Worm (Caenorhabditis elegans): ENCODE results near the gene agt-2.
A peak's percentile ranks its signal among the peaks of the same experiment; 100 is the strongest.

The agt-2 gene

DNA sequence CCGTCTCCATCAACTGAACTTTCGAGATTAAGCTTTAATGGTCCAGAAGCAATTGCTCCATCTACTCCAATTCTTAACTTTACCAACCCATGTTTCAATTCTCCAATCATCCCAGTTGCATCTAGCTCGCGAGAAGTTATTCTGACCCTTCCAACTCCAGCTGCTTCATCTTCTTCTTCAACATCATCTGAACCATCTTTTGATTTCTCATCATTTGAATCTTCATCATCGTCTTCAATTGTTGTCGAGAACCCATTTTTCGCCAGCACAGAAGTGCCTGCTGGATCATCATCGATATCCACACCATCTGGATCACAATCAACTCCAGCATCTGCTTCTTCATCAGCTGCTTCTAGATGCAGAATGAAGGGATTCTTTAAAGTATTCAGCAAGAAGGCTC lies 34.1 kb downstream of the agt-2 start:
- peak; percentile 2 for TF ChIP-seq elt-2 (tag; optimal IDR thresholded peaks at IDR 0.05)
- no peak for TF ChIP-seq lin-39 (tag; optimal IDR thresholded peaks at IDR 0.05)
- no peak for TF ChIP-seq nhr-12 (tag; optimal IDR thresholded peaks at IDR 0.05)
- TF ChIP-seq mml-1 (tag; optimal IDR thresholded peaks at IDR 0.05) = no peak
- no peak for TF ChIP-seq nhr-77 (tag; optimal IDR thresholded peaks at IDR 0.05)

DNA sequence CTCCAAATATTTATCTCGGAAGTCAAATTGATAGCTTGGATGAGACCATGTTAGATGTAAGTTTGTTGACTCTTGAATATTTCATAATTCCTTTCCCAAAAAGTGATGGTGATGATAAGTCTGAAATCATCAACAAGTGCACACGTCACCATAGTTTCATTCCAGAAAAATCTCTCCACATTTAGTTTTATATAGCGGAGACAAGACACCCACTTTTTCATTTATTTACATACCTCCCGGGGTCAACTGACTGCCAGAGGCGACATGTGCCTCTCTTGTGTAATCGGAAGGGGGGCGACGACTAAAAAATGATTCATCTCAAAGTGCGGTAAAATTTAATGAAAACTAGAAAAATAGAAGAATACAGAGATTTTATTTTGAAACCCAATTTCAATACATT lies 35.3 kb downstream of the agt-2 start:
- TF ChIP-seq jun-1 (tag; optimal IDR thresholded peaks at IDR 0.05) (peak; percentile 78), snpc-4 (tag; optimal IDR thresholded peaks at IDR 0.05) (peak; percentile 1), pha-4 (tag; optimal IDR thresholded peaks at IDR 0.05) (peak; percentile 98), fkh-2 (tag; optimal IDR thresholded peaks at IDR 0.05) (no peak), mdl-1 (tag; optimal IDR thresholded peaks at IDR 0.05) (no peak), ZK546.5 (tag; optimal IDR thresholded peaks at IDR 0.05) (no peak), ztf-4 (tag; optimal IDR thresholded peaks at IDR 0.05) (no peak), pqm-1 (tag; optimal IDR thresholded peaks at IDR 0.05) (peak; percentile 48), hmg-11 (tag; optimal IDR thresholded peaks at IDR 0.05) (no peak), elt-2 (tag; optimal IDR thresholded peaks at IDR 0.05) (peak; percentile 85), nfya-1 (tag; optimal IDR thresholded peaks at IDR 0.05; ENCODE audit: insufficient read depth) (peak; percentile 31), skn-1 (tag; optimal IDR thresholded peaks at IDR 0.05) (peak; percentile 63), nhr-12 (tag; optimal IDR thresholded peaks at IDR 0.05) (no peak)

DNA sequence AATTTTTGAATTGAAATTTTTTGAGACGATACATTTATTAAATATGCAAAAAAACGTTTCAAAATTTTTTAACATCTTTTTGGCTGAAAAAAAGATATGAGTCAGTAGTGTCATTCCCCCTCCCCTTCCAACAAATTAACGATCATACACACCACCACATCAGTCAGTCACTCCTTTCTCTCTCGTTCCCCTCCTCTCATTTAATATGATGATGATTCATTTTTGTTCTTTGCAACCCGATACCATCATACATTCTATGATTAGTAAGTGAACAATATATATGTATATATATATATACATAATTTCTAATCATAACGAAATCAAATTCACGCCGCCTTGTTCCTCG lies 36.2 kb downstream of the agt-2 start:
- TF ChIP-seq nfya-1 (tag; optimal IDR thresholded peaks at IDR 0.05; ENCODE audit: insufficient read depth) = peak; percentile 7
- no peak for TF ChIP-seq aly-2 (tag; optimal IDR thresholded peaks at IDR 0.05)
- TF ChIP-seq elt-2 (tag; optimal IDR thresholded peaks at IDR 0.05) = peak; percentile 55
- TF ChIP-seq fos-1 (tag; optimal IDR thresholded peaks at IDR 0.05) = peak; percentile 75
- no peak for TF ChIP-seq fkh-10 (GFP tag; optimal IDR thresholded peaks at IDR 0.05)
- TF ChIP-seq pha-4 (tag; optimal IDR thresholded peaks at IDR 0.05) = peak; percentile 38
- peak; percentile 2 for TF ChIP-seq jun-1 (tag; optimal IDR thresholded peaks at IDR 0.05)
- no peak for TF ChIP-seq ceh-28 (tag; optimal IDR thresholded peaks at IDR 0.05)
- TF ChIP-seq lsy-12 (tag; optimal IDR thresholded peaks at IDR 0.05) = no peak

DNA sequence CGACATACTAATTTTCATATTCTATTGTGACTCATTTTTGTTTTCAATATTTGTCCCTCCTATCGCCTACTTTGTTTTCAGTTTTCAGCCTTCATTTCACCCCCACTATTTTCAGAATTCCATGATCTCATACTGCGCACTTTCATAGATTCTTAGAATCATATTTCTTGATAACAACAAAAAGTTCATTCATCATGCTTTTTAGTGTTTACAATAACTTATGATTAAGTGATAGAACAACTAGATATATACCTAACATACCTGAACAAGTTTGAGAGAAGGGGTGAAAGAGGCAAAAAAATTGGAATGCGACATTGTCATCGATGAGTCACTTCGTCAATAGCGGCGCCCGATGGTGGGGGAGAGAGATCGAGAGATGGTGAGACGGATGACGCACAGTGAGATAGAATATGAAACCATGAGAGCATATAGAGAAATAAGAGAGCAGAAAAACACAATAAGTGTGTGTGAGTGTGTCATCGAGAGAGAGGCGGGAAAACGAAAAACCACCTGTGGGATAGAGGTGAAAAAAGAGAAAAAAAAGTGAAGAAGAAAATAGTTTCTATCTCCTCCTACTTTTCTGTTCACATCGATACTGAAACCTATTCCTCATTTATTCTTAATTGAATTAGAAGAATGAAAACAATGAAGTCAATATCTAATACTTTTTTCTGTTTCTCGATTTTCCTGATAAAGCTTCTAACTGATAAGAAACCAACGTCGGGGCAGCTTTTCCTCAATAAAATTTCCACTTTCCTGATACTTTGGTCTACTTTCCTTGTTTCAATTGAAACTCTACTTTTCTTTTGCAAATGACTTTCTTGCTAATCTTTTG lies 36.8 kb downstream of the agt-2 start:
- TF ChIP-seq pha-4 (tag; optimal IDR thresholded peaks at IDR 0.05) = peak; percentile 98
- no peak for TF ChIP-seq eor-1 (tag; optimal IDR thresholded peaks at IDR 0.05)
- TF ChIP-seq hmg-11 (tag; optimal IDR thresholded peaks at IDR 0.05) = peak; percentile 56
- peak; percentile 29 for TF ChIP-seq unc-62 (GFP tag; optimal IDR thresholded peaks at IDR 0.05)
- peak; percentile 50 for TF ChIP-seq ztf-4 (tag; optimal IDR thresholded peaks at IDR 0.05)
- peak; percentile 35 for TF ChIP-seq lsy-12 (tag; optimal IDR thresholded peaks at IDR 0.05)
- peak; percentile 56 for TF ChIP-seq lin-15B (tag; optimal IDR thresholded peaks at IDR 0.05)
- TF ChIP-seq tbx-2 (tag; optimal IDR thresholded peaks at IDR 0.05) = peak; percentile 31
- TF ChIP-seq nhr-67 (tag; optimal IDR thresholded peaks at IDR 0.05) = no peak
- TF ChIP-seq elt-3 (tag; optimal IDR thresholded peaks at IDR 0.05) = peak in 1 of 3 experiments; percentile 31
- TF ChIP-seq mdl-1 (tag; optimal IDR thresholded peaks at IDR 0.05) = no peak
- peak; percentile 97 for TF ChIP-seq jun-1 (tag; optimal IDR thresholded peaks at IDR 0.05)
- peak; percentile 48 for TF ChIP-seq nhr-23 (tag; optimal IDR thresholded peaks at IDR 0.05)
- TF ChIP-seq elt-2 (tag; optimal IDR thresholded peaks at IDR 0.05) = peak; percentile 81
- peak; percentile 69 for TF ChIP-seq nhr-76 (tag; optimal IDR thresholded peaks at IDR 0.05)
- TF ChIP-seq nhr-43 (tag; optimal IDR thresholded peaks at IDR 0.05; ENCODE audit: poor library complexity, severe bottlenecking) = peak; percentile 22
- peak; percentile 81 for TF ChIP-seq nfya-1 (tag; optimal IDR thresholded peaks at IDR 0.05; ENCODE audit: insufficient read depth)
- TF ChIP-seq lin-39 (tag; optimal IDR thresholded peaks at IDR 0.05) = peak; percentile 45
- TF ChIP-seq pqm-1 (tag; optimal IDR thresholded peaks at IDR 0.05) = peak; percentile 9
- no peak for TF ChIP-seq elt-1 (tag; optimal IDR thresholded peaks at IDR 0.05)
- peak; percentile 39 for TF ChIP-seq nhr-11 (tag; optimal IDR thresholded peaks at IDR 0.05)
- TF ChIP-seq ceh-28 (tag; optimal IDR thresholded peaks at IDR 0.05) = peak; percentile 61
- TF ChIP-seq ama-1 (optimal IDR thresholded peaks at IDR 0.05) = no peak
- TF ChIP-seq snpc-4 (tag; optimal IDR thresholded peaks at IDR 0.05) = peak; percentile 59
- peak; percentile 12 for TF ChIP-seq egl-27 (tag; optimal IDR thresholded peaks at IDR 0.05)
- TF ChIP-seq nhr-25 (tag; optimal IDR thresholded peaks at IDR 0.05) = peak; percentile 62
- TF ChIP-seq egl-5 (tag; optimal IDR thresholded peaks at IDR 0.05) = peak; percentile 9
- TF ChIP-seq unc-39 (tag; optimal IDR thresholded peaks at IDR 0.05) = no peak
- no peak for TF ChIP-seq fkh-2 (tag; optimal IDR thresholded peaks at IDR 0.05)
- TF ChIP-seq fos-1 (tag; optimal IDR thresholded peaks at IDR 0.05) = peak; percentile 98

Data from whole organism, L3 larva.